Fruit fly (Drosophila melanogaster) whole organism, embryonic: ENCODE measurements around the gene CG17855.

Experiments
- ATbp ChIP-seq: fragments of 200-800 bp; sonication (Bioruptor generic); optimal IDR thresholded peaks from 2 replicates; lab custom pipeline; 2017; ENCODE audit warnings: missing biosample characterization, mild to moderate bottlenecking, missing genetic modification characterization, missing genetic modification reagents
- Bdp1 ChIP-seq: fragments of 200-800 bp; sonication (Bioruptor generic); optimal IDR thresholded peaks from 3 replicates; lab custom pipeline; 2016; ENCODE audit warnings: missing biosample characterization, missing genetic modification characterization
- C15 ChIP-seq: fragments of 200-800 bp; sonication (Bioruptor generic); IDR thresholded peaks from 3 replicates; pipeline ENCODE4 v1.3.6; 2022; ENCODE audit warnings: missing biosample characterization, missing genetic modification characterization
- CG11093 ChIP-seq: fragments of 200-800 bp; sonication (Bioruptor generic); IDR thresholded peaks from 3 replicates; pipeline ENCODE4 v1.3.6; 2022; ENCODE audit warnings: missing biosample characterization, missing genetic modification characterization
- CG11695 ChIP-seq: fragments of 200-800 bp; sonication (Bioruptor generic); IDR thresholded peaks from 3 replicates; pipeline ENCODE4 v1.3.6; 2022; ENCODE audit warnings: missing biosample characterization, missing genetic modification characterization
- CG11723 ChIP-seq: fragments of 200-800 bp; sonication (Bioruptor generic); optimal IDR thresholded peaks from 2 replicates; lab custom pipeline; 2017; ENCODE audit warnings: missing biosample characterization, mild to moderate bottlenecking, missing genetic modification characterization
- CG15514 ChIP-seq: fragments of 200-800 bp; sonication (Bioruptor generic); optimal IDR thresholded peaks from 3 replicates; lab custom pipeline; 2017; ENCODE audit warnings: missing biosample characterization, missing genetic modification characterization, mild to moderate bottlenecking, moderate library complexity, missing genetic modification reagents
- CG15601 ChIP-seq: fragments of 200-800 bp; sonication (Bioruptor generic); optimal IDR thresholded peaks from 3 replicates; lab custom pipeline; 2019; ENCODE audit warnings: missing biosample characterization, mild to moderate bottlenecking, missing genetic modification characterization, moderate library complexity
- CG18262 ChIP-seq: fragments of 200-800 bp; optimal IDR thresholded peaks from 3 replicates; lab custom pipeline; 2019; ENCODE audit warnings: missing biosample characterization, mild to moderate bottlenecking, missing genetic modification characterization, moderate library complexity
- CG1832 ChIP-seq: fragments of 200-800 bp; sonication (Bioruptor generic); optimal IDR thresholded peaks from 2 replicates; lab custom pipeline; 2017; ENCODE audit warnings: missing biosample characterization, mild to moderate bottlenecking, missing genetic modification characterization, inconsistent platforms
- CG18599 ChIP-seq: fragments of 200-800 bp; sonication (Bioruptor generic); optimal IDR thresholded peaks from 3 replicates; lab custom pipeline; 2017; ENCODE audit warnings: missing biosample characterization, missing genetic modification characterization, mild to moderate bottlenecking, moderate library complexity, missing genetic modification reagents
- CG2120 ChIP-seq: fragments of 200-800 bp; sonication (Bioruptor generic); optimal IDR thresholded peaks from 3 replicates; lab custom pipeline; 2016; ENCODE audit warnings: missing biosample characterization, missing genetic modification characterization
- CG2875 ChIP-seq: fragments of 200-800 bp; sonication (Bioruptor generic); optimal IDR thresholded peaks from 2 replicates; lab custom pipeline; 2017; ENCODE audit warnings: missing biosample characterization, mild to moderate bottlenecking, missing genetic modification characterization, missing genetic modification reagents
- CG30431 ChIP-seq: fragments of 200-800 bp; sonication (Bioruptor generic); optimal IDR thresholded peaks from 2 replicates; lab custom pipeline; 2017; ENCODE audit warnings: missing biosample characterization, missing genetic modification characterization
- CG31224 ChIP-seq: fragments of 200-800 bp; sonication (Bioruptor generic); IDR thresholded peaks from 2 replicates; pipeline ENCODE4 v1.3.6; 2022; ENCODE audit warnings: missing biosample characterization, missing genetic modification characterization
- CG5245 ChIP-seq: fragments of 200-800 bp; sonication (Bioruptor generic); optimal IDR thresholded peaks from 3 replicates; lab custom pipeline; 2016; ENCODE audit warnings: missing biosample characterization, missing genetic modification characterization
- CG7357 ChIP-seq: fragments of 200-800 bp; sonication (Bioruptor generic); IDR thresholded peaks from 3 replicates; pipeline ENCODE4 v1.3.6; 2022; ENCODE audit warnings: missing biosample characterization, missing genetic modification characterization
- CG7839 ChIP-seq: fragments of 200-800 bp; sonication (Bioruptor generic); optimal IDR thresholded peaks from 3 replicates; lab custom pipeline; 2018; ENCODE audit warnings: missing biosample characterization, mild to moderate bottlenecking, missing genetic modification characterization, moderate library complexity
- D ChIP-seq, 2 experiments: fragments of 200-800 bp in 1 of 2; fragments of >200 bp in 1 of 2; sonication (Bioruptor generic) in 1 of 2; optimal IDR thresholded peaks; 2 replicates in 1 of 2; 3 replicates in 1 of 2; lab custom pipeline; 2017; ENCODE audit warnings: mild to moderate bottlenecking in 1 of 2, missing biosample characterization in 1 of 2, missing genetic modification characterization in 1 of 2, missing genetic modification reagents in 1 of 2
- Dip2 ChIP-seq: fragments of 200-800 bp; sonication (Bioruptor generic); IDR thresholded peaks from 2 replicates; pipeline ENCODE4 v1.3.6; 2022; ENCODE audit warnings: missing biosample characterization, missing genetic modification characterization
- Hey ChIP-seq: fragments of 200-800 bp; sonication (Bioruptor generic); optimal IDR thresholded peaks from 3 replicates; lab custom pipeline; 2018; ENCODE audit warnings: missing biosample characterization, mild to moderate bottlenecking, missing genetic modification characterization
- Lhr ChIP-seq: fragments of 200-800 bp; sonication (Bioruptor generic); optimal IDR thresholded peaks from 3 replicates; lab custom pipeline; 2017; ENCODE audit warnings: mild to moderate bottlenecking, missing biosample characterization, missing genetic modification reagents, missing genetic modification characterization
- MTF-1 ChIP-seq: fragments of 200-800 bp; sonication (Bioruptor generic); optimal IDR thresholded peaks from 2 replicates; lab custom pipeline; 2018; ENCODE audit warnings: missing biosample characterization, mild to moderate bottlenecking, missing genetic modification characterization, borderline replicate concordance
- NFAT ChIP-seq: fragments of 200-800 bp; sonication (Bioruptor generic); IDR thresholded peaks from 2 replicates; pipeline ENCODE4 v1.3.6; 2022; ENCODE audit warnings: missing biosample characterization, missing genetic modification characterization
- Nf-YB ChIP-seq: fragments of 200-800 bp; sonication (Bioruptor generic); optimal IDR thresholded peaks from 3 replicates; lab custom pipeline; 2019; ENCODE audit warnings: missing biosample characterization, mild to moderate bottlenecking, missing genetic modification characterization, moderate library complexity
- Rfx ChIP-seq: fragments of 200-800 bp; sonication (Bioruptor generic); IDR thresholded peaks from 2 replicates; pipeline ENCODE4 v1.3.6; 2022; ENCODE audit warnings: missing biosample characterization, missing genetic modification characterization
- Sin3A ChIP-seq: fragments of >200 bp; optimal IDR thresholded peaks from 2 replicates; lab custom pipeline; 2018
- Six4 ChIP-seq: fragments of 200-800 bp; sonication (Bioruptor generic); optimal IDR thresholded peaks from 2 replicates; lab custom pipeline; 2016; ENCODE audit warnings: missing biosample characterization, missing genetic modification characterization
- Sox102F ChIP-seq: fragments of 200-800 bp; sonication (Bioruptor generic); optimal IDR thresholded peaks from 2 replicates; lab custom pipeline; 2018; ENCODE audit warnings: missing biosample characterization, mild to moderate bottlenecking, missing genetic modification characterization, moderate library complexity
- Ssrp ChIP-seq: fragments of 200-800 bp; sonication (Bioruptor generic); optimal IDR thresholded peaks from 2 replicates; lab custom pipeline; 2018; ENCODE audit warnings: missing biosample characterization, mild to moderate bottlenecking, missing genetic modification characterization, moderate library complexity
- ap ChIP-seq: fragments of 200-800 bp; sonication (Bioruptor generic); IDR thresholded peaks from 2 replicates; pipeline ENCODE4 v1.3.6; 2022; ENCODE audit warnings: missing biosample characterization, missing genetic modification characterization
- ase ChIP-seq: fragments of 200-800 bp; sonication (Bioruptor generic); IDR thresholded peaks from 3 replicates; pipeline ENCODE4 v1.3.6; 2022; ENCODE audit warnings: missing biosample characterization, missing genetic modification characterization
- cad ChIP-seq: fragments of >200 bp; optimal IDR thresholded peaks from 2 replicates; lab custom pipeline; 2017; ENCODE audit warnings: missing biosample characterization, missing genetic modification characterization
- cas ChIP-seq: fragments of 200-800 bp; sonication (Bioruptor generic); IDR thresholded peaks from 2 replicates; pipeline ENCODE4 v1.3.6; 2022; ENCODE audit warnings: missing biosample characterization, missing genetic modification characterization
- ci ChIP-seq: fragments of 200-800 bp; sonication (Bioruptor generic); IDR thresholded peaks from 3 replicates; pipeline ENCODE4 v1.3.6; 2022; ENCODE audit warnings: missing biosample characterization, missing genetic modification characterization
- dati ChIP-seq: fragments of 200-800 bp; sonication (Bioruptor generic); IDR thresholded peaks from 2 replicates; pipeline ENCODE4 v1.3.6; 2022; ENCODE audit warnings: missing biosample characterization, missing genetic modification characterization
- eyg ChIP-seq: fragments of 200-800 bp; sonication (Bioruptor generic); optimal IDR thresholded peaks from 3 replicates; lab custom pipeline; 2016; ENCODE audit warnings: missing biosample characterization, missing genetic modification characterization
- ftz-f1 ChIP-seq: fragments of 200-800 bp; sonication (Bioruptor generic); optimal IDR thresholded peaks from 2 replicates; lab custom pipeline; 2016; ENCODE audit warnings: missing biosample characterization, missing genetic modification characterization
- fu2 ChIP-seq: fragments of 200-800 bp; sonication (Bioruptor generic); optimal IDR thresholded peaks from 2 replicates; lab custom pipeline; 2016; ENCODE audit warnings: missing biosample characterization, missing genetic modification characterization
- maf-S ChIP-seq: fragments of 200-800 bp; sonication (Bioruptor generic); optimal IDR thresholded peaks from 2 replicates; lab custom pipeline; 2016; ENCODE audit warnings: missing biosample characterization, missing genetic modification characterization
- mam ChIP-seq: fragments of 200-800 bp; sonication (Bioruptor generic); optimal IDR thresholded peaks from 3 replicates; lab custom pipeline; 2016; ENCODE audit warnings: missing biosample characterization, missing genetic modification characterization
- p53 ChIP-seq: fragments of 200-800 bp; sonication (Bioruptor generic); optimal IDR thresholded peaks from 2 replicates; lab custom pipeline; 2016; ENCODE audit warnings: missing biosample characterization, missing genetic modification characterization
- sens ChIP-seq: fragments of 200-800 bp; sonication (Bioruptor generic); peaks from one replicate; lab custom pipeline; 2016; ENCODE audit warnings: missing biosample characterization, missing genetic modification characterization
- shn ChIP-seq: fragments of 200-800 bp; sonication (Bioruptor generic); optimal IDR thresholded peaks from 3 replicates; lab custom pipeline; 2016; ENCODE audit warnings: missing biosample characterization, missing genetic modification characterization
- sob ChIP-seq: fragments of 200-800 bp; sonication (Bioruptor generic); IDR thresholded peaks from 2 replicates; pipeline ENCODE4 v1.3.6; 2022; ENCODE audit warnings: missing biosample characterization, missing genetic modification characterization
- unpg ChIP-seq: fragments of 200-800 bp; sonication (Bioruptor generic); optimal IDR thresholded peaks from 3 replicates; lab custom pipeline; 2018; ENCODE audit warnings: missing biosample characterization, mild to moderate bottlenecking, missing genetic modification characterization, moderate library complexity
- vfl ChIP-seq: fragments of 200-800 bp; sonication (Bioruptor generic); optimal IDR thresholded peaks from 2 replicates; lab custom pipeline; 2016; ENCODE audit warnings: missing biosample characterization, missing genetic modification characterization
- vnd ChIP-seq: fragments of 200-800 bp; sonication (Bioruptor generic); IDR thresholded peaks from 3 replicates; pipeline ENCODE4 v1.3.6; 2022; ENCODE audit warnings: missing biosample characterization, missing genetic modification characterization; ENCODE audit not compliant: partially characterized antibody
- vvl ChIP-seq: fragments of 200-800 bp; sonication (Bioruptor generic); IDR thresholded peaks from 2 replicates; pipeline ENCODE4 v1.3.6; 2022; ENCODE audit warnings: missing biosample characterization, missing genetic modification characterization
- wor ChIP-seq: fragments of 200-800 bp; sonication (Bioruptor generic); IDR thresholded peaks from 2 replicates; pipeline ENCODE4 v1.3.6; 2022; ENCODE audit warnings: missing biosample characterization, missing genetic modification characterization
- zfh2 ChIP-seq: fragments of 200-800 bp; sonication (Bioruptor generic); optimal IDR thresholded peaks from 2 replicates; lab custom pipeline; 2016; ENCODE audit warnings: missing biosample characterization, missing genetic modification characterization

CG17855 gene

dm6 chr2L:9505372-9506103 lies 34.8 kb upstream of the CG17855 start:
- no peak for TF ChIP-seq CG30431 (GFP tag; lab: Kevin White, UChicago)
- TF ChIP-seq C15 (GFP tag; lab: Robert Waterston, UW), result no peak
- no peak for TF ChIP-seq D (optimal IDR thresholded peaks at IDR 0.05; lab: Kevin White, UChicago)
- peak; percentile 22 for TF ChIP-seq D (GFP tag; optimal IDR thresholded peaks at IDR 0.05; lab: Kevin White, UChicago)
- no peak for TF ChIP-seq Lhr
- no peak for TF ChIP-seq CG2120 (GFP tag; lab: Kevin White, UChicago)
- TF ChIP-seq ftz-f1, result no peak
- no peak for TF ChIP-seq CG15514 (GFP tag; lab: Kevin White, UChicago)
- TF ChIP-seq zfh2 (GFP tag; lab: Kevin White, UChicago), result no peak
- TF ChIP-seq Nf-YB (GFP tag; lab: Kevin White, UChicago), result no peak
- no peak for TF ChIP-seq ap
- TF ChIP-seq vnd (GFP tag; lab: Robert Waterston, UW), result no peak
- TF ChIP-seq CG31224 (GFP tag; lab: Robert Waterston, UW), result peak; percentile 76
- no peak for TF ChIP-seq ATbp (GFP tag; lab: Kevin White, UChicago)
- no peak for TF ChIP-seq CG1832 (GFP tag; lab: Kevin White, UChicago)
- no peak for TF ChIP-seq dati (GFP tag; lab: Robert Waterston, UW)
- no peak for TF ChIP-seq CG11695 (GFP tag; lab: Robert Waterston, UW)
- no peak for TF ChIP-seq Ssrp (tag; lab: Kevin White, UChicago)
- 0 out of 3 replicates have a peak, but pooled peaks have one; percentile 10 for TF ChIP-seq ase (GFP tag; lab: Robert Waterston, UW)
- no peak for TF ChIP-seq cad (GFP tag; lab: Kevin White, UChicago)
- no peak for TF ChIP-seq eyg
- no peak for TF ChIP-seq Sin3A (lab: Kevin White, UChicago)
- peak; percentile 22 for TF ChIP-seq CG15601
- TF ChIP-seq Hey (tag; lab: Kevin White, UChicago), result no peak
- TF ChIP-seq NFAT (GFP tag; lab: Robert Waterston, UW), result no peak
- no peak for TF ChIP-seq CG18599 (GFP tag; lab: Kevin White, UChicago)
- no peak for TF ChIP-seq CG7357
- peak; percentile 60 for TF ChIP-seq Sox102F (GFP tag; lab: Kevin White, UChicago)
- no peak for TF ChIP-seq sob
- no peak for TF ChIP-seq CG2875
- no peak for TF ChIP-seq cas (GFP tag; lab: Robert Waterston, UW)
- TF ChIP-seq Six4 (GFP tag; lab: Kevin White, UChicago), result peak; percentile 22
- peak; percentile 12 for TF ChIP-seq unpg (GFP tag; lab: Kevin White, UChicago)
- no peak for TF ChIP-seq MTF-1 (GFP tag; lab: Kevin White, UChicago)
- no peak for TF ChIP-seq Bdp1
- no peak for TF ChIP-seq p53 (GFP tag; lab: Kevin White, UChicago)
- TF ChIP-seq Rfx (GFP tag; lab: Robert Waterston, UW), result no peak; the same call in 1 of the 2 replicates
- peak; percentile 53; the same call in 1 of the 2 replicates for TF ChIP-seq vvl (GFP tag; lab: Robert Waterston, UW)
- TF ChIP-seq shn (GFP tag; lab: Kevin White, UChicago), result no peak
- TF ChIP-seq maf-S (GFP tag; lab: Kevin White, UChicago), result no peak
- no peak for TF ChIP-seq mam (GFP tag; lab: Kevin White, UChicago)
- TF ChIP-seq CG11093, result no peak
- TF ChIP-seq CG5245 (GFP tag; lab: Kevin White, UChicago), result no peak
- no peak for TF ChIP-seq fu2
- TF ChIP-seq CG11723 (GFP tag; lab: Kevin White, UChicago), result no peak
- TF ChIP-seq ci (GFP tag; lab: Robert Waterston, UW), result peak; percentile 39; the same call in 1 of the 3 replicates
- peak; percentile 57 for TF ChIP-seq sens
- TF ChIP-seq Dip2 (GFP tag; lab: Robert Waterston, UW), result no peak
- no peak for TF ChIP-seq wor (GFP tag; lab: Robert Waterston, UW)
- TF ChIP-seq vfl (GFP tag; lab: Kevin White, UChicago), result no peak
- peak; percentile 37 for TF ChIP-seq CG18262 (tag; lab: Kevin White, UChicago)
- TF ChIP-seq CG7839 (tag; lab: Kevin White, UChicago), result peak; percentile 25
